Fruit fly (Drosophila melanogaster) whole organism, prepupa: ENCODE measurements around the gene CG32302.

Experiments
- CG11294 ChIP-seq: fragments of 200-800 bp; sonication (Bioruptor generic); IDR thresholded peaks from 2 replicates; pipeline ENCODE4 v1.3.6; 2022; ENCODE audit warnings: missing biosample characterization, missing genetic modification characterization
- CG16779 ChIP-seq: fragments of 200-800 bp; sonication (Bioruptor generic); optimal IDR thresholded peaks from 3 replicates; lab custom pipeline; 2017; ENCODE audit warnings: missing biosample characterization, mild to moderate bottlenecking, missing genetic modification characterization
- CG4318 ChIP-seq: fragments of 200-800 bp; sonication (Bioruptor generic); optimal IDR thresholded peaks from 3 replicates; lab custom pipeline; 2017; ENCODE audit warnings: missing biosample characterization, mild to moderate bottlenecking, missing genetic modification characterization
- CG6792 ChIP-seq: fragments of 200-800 bp; sonication (Bioruptor generic); optimal IDR thresholded peaks from 3 replicates; lab custom pipeline; 2016; ENCODE audit warnings: missing biosample characterization, missing genetic modification characterization
- CG6808 ChIP-seq: fragments of 200-800 bp; sonication (Bioruptor generic); optimal IDR thresholded peaks from 3 replicates; lab custom pipeline; 2017; ENCODE audit warnings: missing biosample characterization, missing genetic modification characterization, mild to moderate bottlenecking, moderate library complexity, missing genetic modification reagents
- Gug ChIP-seq: fragments of 200-800 bp; sonication (Bioruptor generic); IDR thresholded peaks from 2 replicates; pipeline ENCODE4 v1.3.6; 2022; ENCODE audit warnings: missing biosample characterization, missing genetic modification characterization
- Hr38 ChIP-seq: sonication (Bioruptor generic); optimal IDR thresholded peaks from 2 replicates; lab custom pipeline; 2016; ENCODE audit warnings: missing biosample characterization, missing genetic modification characterization
- Hr4 ChIP-seq: fragments of 200-800 bp; sonication (Bioruptor generic); optimal IDR thresholded peaks from 3 replicates; lab custom pipeline; 2016; ENCODE audit warnings: missing biosample characterization, missing genetic modification characterization
- esn ChIP-seq: fragments of 200-800 bp; sonication (Bioruptor generic); optimal IDR thresholded peaks from 2 replicates; lab custom pipeline; 2016; ENCODE audit warnings: missing biosample characterization, mild to moderate bottlenecking, missing genetic modification characterization, moderate library complexity
- fd85E ChIP-seq: fragments of 200-800 bp; sonication (Bioruptor generic); optimal IDR thresholded peaks from 3 replicates; lab custom pipeline; 2016; ENCODE audit warnings: missing biosample characterization, missing genetic modification characterization
- lz ChIP-seq: fragments of 200-800 bp; sonication (Bioruptor generic); optimal IDR thresholded peaks from 3 replicates; lab custom pipeline; 2016; ENCODE audit warnings: missing biosample characterization, missing genetic modification characterization
- ss ChIP-seq, 2 experiments: fragments of 200-800 bp; sonication (Bioruptor generic); optimal IDR thresholded peaks; 2 replicates in 1 of 2; 3 replicates in 1 of 2; lab custom pipeline; 2017 to 2018; ENCODE audit warnings: mild to moderate bottlenecking in 2 of 2, missing biosample characterization in 2 of 2, missing genetic modification characterization in 2 of 2, moderate library complexity in 1 of 2

- TF ChIP-seq CG11294: no peak
- TF ChIP-seq CG6792 (GFP tag; lab: Kevin White, UChicago): no peak
- TF ChIP-seq CG6808: no peak
- TF ChIP-seq fd85E (GFP tag; lab: Kevin White, UChicago): no peak
- TF ChIP-seq Hr4 (GFP tag; lab: Kevin White, UChicago): no peak
- no peak for TF ChIP-seq Gug (GFP tag; lab: Robert Waterston, UW)
- no peak for TF ChIP-seq esn (GFP tag; lab: Kevin White, UChicago)
- no peak for TF ChIP-seq lz (GFP tag; lab: Kevin White, UChicago)
- TF ChIP-seq Hr38 (GFP tag; lab: Kevin White, UChicago): no peak
- no peak for TF ChIP-seq CG4318 (GFP tag; lab: Kevin White, UChicago)
- TF ChIP-seq ss (GFP tag; optimal IDR thresholded peaks at IDR 0.05; lab: Kevin White, UChicago): no peak
- TF ChIP-seq CG16779 (tag; lab: Kevin White, UChicago): no peak
These were observed 24.6 kb upstream of the CG32302 start, which contains the start of gene CG32301 for dm6 chr3L:2243846-2244528.
